Fruit fly (Drosophila melanogaster) whole organism: ENCODE measurements around the gene CG42578.

ENCODE experiments used
- CG8478 ChIP-seq: fragments of >200 bp; optimal IDR thresholded peaks from 2 replicates; lab custom pipeline; 2018; ENCODE audit warnings: inconsistent platforms
- EcR ChIP-seq, 2 experiments: fragments of >200 bp; optimal IDR thresholded peaks; 2 replicates each; lab custom pipeline; 2017; ENCODE audit warnings: missing biosample characterization in 2 of 2, missing genetic modification characterization in 2 of 2, missing genetic modification reagents in 2 of 2

DNA sequence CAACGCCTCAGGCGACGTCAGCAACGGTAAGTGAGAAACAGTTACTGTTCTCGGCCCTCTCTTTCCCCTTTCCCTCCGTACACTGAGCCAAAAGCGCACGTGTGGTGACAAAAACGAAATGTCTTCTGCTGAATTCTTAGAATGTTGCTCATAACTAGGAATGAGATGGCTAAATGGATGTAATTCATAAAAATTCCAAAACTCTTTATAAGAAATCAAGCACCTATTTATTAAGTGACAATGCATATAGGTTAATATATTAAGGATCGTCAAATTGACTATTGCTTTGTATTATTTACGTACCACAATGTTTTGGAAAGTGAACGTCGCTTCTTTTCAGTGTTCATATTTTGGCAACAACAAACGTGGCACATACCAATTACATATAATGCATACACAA lies 11.6 kb upstream of the CG42578 start:
- TF ChIP-seq CG8478 (lab: Kevin White, UChicago), result no peak
- no peak for TF ChIP-seq EcR (GFP tag; optimal IDR thresholded peaks at IDR 0.05; lab: Kevin White, UChicago)
